Worm (Caenorhabditis elegans): Measurements from ENCODE around the gene sptl-2.

ce11 chrV:8019783-8020182 lies 2.8 kb downstream of the sptl-2 start:
- TF ChIP-seq ama-1 (optimal IDR thresholded peaks at IDR 0.05) (no peak), ceh-13 (GFP tag; optimal IDR thresholded peaks at IDR 0.05) (no peak), tra-4 (tag; optimal IDR thresholded peaks at IDR 0.05) (no peak), tbx-37 (GFP tag; conservative IDR thresholded peaks at IDR 0.05) (no peak), F13C5.2 (tag; optimal IDR thresholded peaks at IDR 0.05) (no peak), hmg-4 (GFP tag; optimal IDR thresholded peaks at IDR 0.05) (no peak), hmbx-1 (tag; optimal IDR thresholded peaks at IDR 0.05) (no peak), tbx-11 (GFP tag; IDR thresholded peaks at IDR 0.05) (no peak), pes-1 (GFP tag; IDR thresholded peaks at IDR 0.05) (no peak), flt-1 (GFP tag; IDR thresholded peaks at IDR 0.05) (no peak)

All from whole organism, early embryonic.